Worm (Caenorhabditis elegans) whole organism, early embryonic: ENCODE measurements around the gene wee-1.1.

Experiments used
- F13C5.2 ChIP-seq: sonication (generic microtip); optimal IDR thresholded peaks from 2 replicates; lab custom pipeline; 2017; ENCODE audit warnings: mild to moderate bottlenecking, missing genetic modification characterization, inconsistent platforms, missing compliant biosample characterization
- ama-1 ChIP-seq: fragments of 150-350 bp; optimal IDR thresholded peaks from 2 replicates; lab custom pipeline; 2014
- ceh-13 ChIP-seq: fragments of 200-800 bp; sonication (Bioruptor generic); optimal IDR thresholded peaks from 2 replicates; lab custom pipeline; 2018; ENCODE audit warnings: mild to moderate bottlenecking, missing genetic modification characterization, missing compliant biosample characterization
- hmg-4 ChIP-seq: fragments of 200-800 bp; sonication (Bioruptor generic); optimal IDR thresholded peaks from 2 replicates; lab custom pipeline; 2018; ENCODE audit warnings: mild to moderate bottlenecking, missing genetic modification characterization, missing compliant biosample characterization
- scrt-1 ChIP-seq: fragments of 200-800 bp; sonication (Bioruptor generic); IDR thresholded peaks from 2 replicates; pipeline ENCODE4 v1.3.6; 2022; ENCODE audit warnings: missing genetic modification characterization, missing compliant biosample characterization
- tra-4 ChIP-seq: sonication (generic microtip); optimal IDR thresholded peaks from 2 replicates; lab custom pipeline; 2017; ENCODE audit warnings: missing genetic modification characterization, missing compliant biosample characterization

- TF ChIP-seq hmg-4 (GFP tag; lab: Kevin White, UChicago): no peak
- no peak for TF ChIP-seq tra-4 (tag; lab: Kevin White, UChicago)
- TF ChIP-seq F13C5.2 (tag; lab: Kevin White, UChicago): no peak
- no peak for TF ChIP-seq ama-1 (lab: Kevin White, UChicago)
- no peak for TF ChIP-seq scrt-1 (GFP tag; lab: Robert Waterston, UW)
- no peak for TF ChIP-seq ceh-13 (GFP tag; lab: Kevin White, UChicago)
These were observed 40.6 kb downstream of the wee-1.1 start, which contains the start of gene sra-4 for ce11 chrII:9542785-9543184.
